Worm (Caenorhabditis elegans): ENCODE data around the gene B0563.7.
"Not testable (repeated sequence)": the region's sequence is repeated elsewhere in the genome, so short reads cannot be mapped to it uniquely, and the experiment has no call there.

Gene B0563.7

DNA sequence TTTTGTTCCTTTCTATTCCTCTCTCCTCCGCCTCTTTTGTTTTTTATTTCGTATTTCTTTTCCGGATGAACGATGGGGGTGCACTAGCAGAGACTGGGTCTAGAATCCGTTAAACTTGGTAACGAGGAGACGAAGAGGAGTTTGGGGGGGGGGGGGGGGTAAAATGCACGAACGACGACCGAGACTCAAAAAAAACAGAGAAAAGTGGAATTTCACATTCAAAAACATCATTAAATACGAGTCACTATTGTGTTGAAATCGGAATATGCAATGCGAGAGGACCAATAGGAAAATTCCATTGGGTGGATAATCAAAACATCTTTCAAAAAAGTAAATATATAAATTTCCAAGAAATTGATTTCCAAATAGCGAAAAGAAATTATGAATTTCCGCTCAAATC, at the start of gene B0563.7:
TSS of gene B0563.7 (minus strand) at position 101 of the 400 bp plus-strand sequence.
- TF ChIP-seq pha-4 (tag; optimal IDR thresholded peaks at IDR 0.05) (no peak), unc-62 (GFP tag; optimal IDR thresholded peaks at IDR 0.05) (no peak), mls-2 (tag; optimal IDR thresholded peaks at IDR 0.05) (no peak), ceh-83 (GFP tag; optimal IDR thresholded peaks at IDR 0.05) (no peak), mab-5 (tag; optimal IDR thresholded peaks at IDR 0.05) (no peak), mep-1 (tag; optimal IDR thresholded peaks at IDR 0.05) (no peak), hlh-1 (tag; optimal IDR thresholded peaks at IDR 0.05) (no peak), nhr-2 (tag; optimal IDR thresholded peaks at IDR 0.05) (no peak), ham-2 (GFP tag; optimal IDR thresholded peaks at IDR 0.05) (no peak), elt-1 (tag; optimal IDR thresholded peaks at IDR 0.05; ENCODE audit: borderline replicate concordance, insufficient read depth) (no peak), zip-8 (tag; optimal IDR thresholded peaks at IDR 0.05) (no peak), cnd-1 (tag; optimal IDR thresholded peaks at IDR 0.05) (no peak), nhr-12 (tag; optimal IDR thresholded peaks at IDR 0.05) (no peak), ztf-11 (tag; optimal IDR thresholded peaks at IDR 0.05) (no peak)

DNA sequence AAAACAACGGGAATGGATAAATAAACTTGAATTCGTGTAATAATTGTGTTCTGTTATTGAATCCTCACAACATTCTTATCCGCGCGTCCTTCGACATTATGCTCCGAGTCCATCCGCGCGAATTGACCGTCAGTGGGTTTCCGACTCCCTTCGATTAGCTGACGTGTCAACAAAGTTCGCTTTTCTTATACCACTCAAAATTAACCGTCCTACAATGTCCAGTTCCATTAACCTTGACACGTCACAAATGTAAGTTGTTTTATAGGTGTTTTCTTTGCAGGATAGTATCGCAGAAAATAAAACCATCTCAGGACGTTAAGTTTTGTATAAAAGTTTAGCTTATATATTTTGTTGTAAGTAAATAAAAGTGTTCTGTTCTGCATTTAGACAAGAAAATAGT, 49.4 kb upstream of the B0563.7 start, which contains the start of gene crb-3:
TSS of gene crb-3 (plus strand) at position 301 of the 400 bp plus-strand sequence.
- TF ChIP-seq mab-5 (tag; optimal IDR thresholded peaks at IDR 0.05); ceh-39 (tag; optimal IDR thresholded peaks at IDR 0.05); elt-1 (tag; optimal IDR thresholded peaks at IDR 0.05; ENCODE audit: borderline replicate concordance, insufficient read depth): not testable (repeated sequence)

DNA sequence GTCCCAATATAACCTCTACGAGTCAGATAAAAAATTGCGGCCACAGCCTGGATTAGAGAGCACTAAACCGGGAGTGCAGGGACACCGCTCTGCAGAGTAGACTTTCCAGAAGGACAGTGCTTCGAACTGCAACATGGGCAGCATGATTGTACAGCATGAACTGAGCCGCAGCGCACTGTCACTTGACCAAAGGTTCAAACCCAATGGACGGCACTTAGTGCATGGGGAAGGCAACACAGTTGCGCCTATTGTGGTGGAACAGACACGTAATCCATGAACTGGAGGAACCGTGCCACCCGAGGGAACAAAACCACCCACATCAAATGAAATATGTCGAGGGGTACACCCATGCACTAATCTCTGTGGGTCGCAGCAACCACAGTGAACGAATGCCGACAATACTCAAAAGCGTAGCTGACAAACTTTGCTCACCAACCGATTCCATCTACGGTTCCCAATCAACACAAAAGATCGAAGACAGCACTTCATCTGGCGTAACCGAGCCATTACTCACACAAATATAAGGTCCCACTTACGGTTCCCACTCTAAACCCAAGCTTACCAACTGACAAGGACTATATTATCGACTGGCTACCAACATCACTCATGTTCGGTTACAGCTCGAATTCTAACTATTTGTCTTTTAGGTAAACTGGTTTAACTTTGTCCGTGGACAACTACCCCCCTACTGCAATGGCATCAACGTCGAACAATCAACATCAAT, 41.4 kb upstream of the B0563.7 start:
- TF ChIP-seq cnd-1 (tag; optimal IDR thresholded peaks at IDR 0.05) = no peak
- no peak for TF ChIP-seq zip-8 (tag; optimal IDR thresholded peaks at IDR 0.05)
- TF ChIP-seq bed-3 (GFP tag; optimal IDR thresholded peaks at IDR 0.05) = no peak
- no peak for TF ChIP-seq tbx-8 (GFP tag; optimal IDR thresholded peaks at IDR 0.05)
- no peak for TF ChIP-seq ceh-43 (GFP tag; optimal IDR thresholded peaks at IDR 0.05)
- TF ChIP-seq drap-1 (GFP tag; optimal IDR thresholded peaks at IDR 0.05) = no peak
- TF ChIP-seq ztf-11 (tag; optimal IDR thresholded peaks at IDR 0.05) = no peak
- TF ChIP-seq mab-5 (tag; optimal IDR thresholded peaks at IDR 0.05) = no peak
- TF ChIP-seq ceh-39 (tag; optimal IDR thresholded peaks at IDR 0.05) = no peak
- no peak for TF ChIP-seq flh-1 (GFP tag; optimal IDR thresholded peaks at IDR 0.05)
- no peak for TF ChIP-seq lsy-2 (tag; optimal IDR thresholded peaks at IDR 0.05)
- TF ChIP-seq ham-2 (GFP tag; optimal IDR thresholded peaks at IDR 0.05) = no peak
- no peak for TF ChIP-seq nhr-76 (tag; optimal IDR thresholded peaks at IDR 0.05)
- no peak for TF ChIP-seq blmp-1 (tag; optimal IDR thresholded peaks at IDR 0.05)
- TF ChIP-seq sem-2 (GFP tag; optimal IDR thresholded peaks at IDR 0.05) = no peak

DNA sequence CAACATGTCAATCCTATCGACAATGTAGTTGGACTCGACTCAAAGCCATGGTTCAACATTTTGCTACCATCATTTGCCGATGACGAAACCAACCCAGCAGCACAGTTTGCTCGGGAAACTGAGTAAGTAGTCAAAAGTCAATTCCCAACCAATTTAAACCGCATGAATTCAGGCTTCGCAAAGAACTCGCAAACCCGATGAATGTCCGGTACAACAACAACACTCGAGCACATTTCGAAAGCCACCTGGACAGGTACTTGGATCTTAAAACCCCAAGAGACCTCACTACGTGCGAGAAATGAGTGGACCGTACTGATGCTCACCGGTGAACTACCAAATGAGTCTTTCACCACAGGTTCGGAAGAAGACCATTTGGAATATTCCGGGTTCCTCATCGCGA, 40.0 kb upstream of the B0563.7 start:
- no peak for TF ChIP-seq unc-39 (tag; optimal IDR thresholded peaks at IDR 0.05)
- TF ChIP-seq lsy-2 (tag; optimal IDR thresholded peaks at IDR 0.05) = no peak
- no peak for TF ChIP-seq ces-1 (GFP tag; optimal IDR thresholded peaks at IDR 0.05)
- TF ChIP-seq unc-120 (tag; optimal IDR thresholded peaks at IDR 0.05; ENCODE audit: poor library complexity, severe bottlenecking) = no peak
- TF ChIP-seq hlh-1 (tag; optimal IDR thresholded peaks at IDR 0.05) = no peak
- TF ChIP-seq blmp-1 (tag; optimal IDR thresholded peaks at IDR 0.05) = no peak
- TF ChIP-seq lin-13 (tag; optimal IDR thresholded peaks at IDR 0.05) = no peak
- no peak for TF ChIP-seq nhr-76 (tag; optimal IDR thresholded peaks at IDR 0.05)
- no peak for TF ChIP-seq nhr-237 (tag; optimal IDR thresholded peaks at IDR 0.05)
- TF ChIP-seq nhr-12 (tag; optimal IDR thresholded peaks at IDR 0.05) = no peak
- no peak for TF ChIP-seq pha-4 (tag; optimal IDR thresholded peaks at IDR 0.05)
- TF ChIP-seq zip-8 (tag; optimal IDR thresholded peaks at IDR 0.05) = no peak

DNA sequence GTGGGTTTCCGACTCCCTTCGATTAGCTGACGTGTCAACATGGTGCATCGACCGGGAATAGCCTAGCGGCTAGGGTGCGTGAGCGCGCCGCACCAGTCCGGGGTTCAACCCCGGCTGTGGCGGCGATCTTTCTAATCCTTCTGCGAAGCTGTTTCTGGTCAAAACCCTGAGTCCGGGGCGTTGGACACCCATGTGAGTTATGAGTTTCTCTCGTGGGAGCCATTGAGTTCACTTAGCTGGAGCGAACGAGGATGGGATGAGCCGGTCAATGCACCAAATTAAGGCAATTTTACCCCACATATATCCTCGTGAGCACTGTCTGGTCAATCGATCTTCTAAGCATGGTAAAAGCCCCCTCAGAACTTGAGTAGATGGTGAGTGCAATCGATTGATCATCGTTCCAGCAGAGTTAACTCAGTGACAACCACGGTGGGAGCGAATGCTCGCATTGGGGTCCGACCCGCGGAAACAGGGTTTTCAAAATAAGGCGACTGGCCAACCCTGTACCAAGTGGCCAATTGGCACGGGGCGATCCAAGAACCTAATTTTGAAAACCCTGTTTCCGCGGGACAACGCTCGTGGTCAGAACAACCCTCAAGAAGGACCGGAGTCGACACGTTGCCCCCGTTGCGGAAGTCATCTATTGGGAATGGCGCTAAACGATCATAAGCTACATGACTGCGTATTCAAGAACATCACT, 37.8 kb upstream of the B0563.7 start, which contains the start of gene Y81B9A.1:
TSS of gene Y81B9A.1 (plus strand) at position 650 of the 700 bp plus-strand sequence.
- TF ChIP-seq lsy-2 (tag; optimal IDR thresholded peaks at IDR 0.05) (no peak), ceh-39 (tag; optimal IDR thresholded peaks at IDR 0.05) (no peak), unc-62 (GFP tag; optimal IDR thresholded peaks at IDR 0.05) (no peak), blmp-1 (tag; optimal IDR thresholded peaks at IDR 0.05) (no peak), flh-1 (GFP tag; optimal IDR thresholded peaks at IDR 0.05) (no peak), unc-120 (tag; optimal IDR thresholded peaks at IDR 0.05; ENCODE audit: poor library complexity, severe bottlenecking) (peak; percentile 23)
